Worm (Caenorhabditis elegans): ENCODE measurements around the gene ifas-2.

The ifas-2 gene

DNA sequence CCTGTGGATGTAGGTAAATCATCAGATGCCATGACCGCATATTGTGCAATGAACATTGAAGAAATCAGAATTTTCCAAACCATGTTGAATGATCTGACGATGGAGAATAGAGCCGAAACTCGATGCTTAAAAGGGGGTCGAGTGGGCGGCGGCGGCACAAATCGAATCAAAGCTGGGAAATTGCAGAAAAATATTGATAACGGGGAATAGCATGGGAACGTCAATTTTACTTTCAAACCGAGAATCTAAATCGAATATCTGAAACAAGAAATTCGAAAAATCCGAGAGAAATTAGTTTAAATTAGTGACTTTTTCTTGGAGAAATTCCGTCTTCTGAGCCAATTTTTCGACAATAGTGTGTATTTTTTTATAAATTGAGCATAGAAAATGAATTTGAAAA is 27.4 kb upstream of the ifas-2 start, which contains the start of gene F09C6.10:
Gene F09C6.10, minus strand, starts transcription at position 101 of the 400 bp plus-strand sequence.
- TF ChIP-seq sem-2 (GFP tag; optimal IDR thresholded peaks at IDR 0.05) (no peak), nhr-237 (tag; optimal IDR thresholded peaks at IDR 0.05) (no peak), blmp-1 (tag; optimal IDR thresholded peaks at IDR 0.05) (no peak), nhr-76 (tag; optimal IDR thresholded peaks at IDR 0.05) (no peak), unc-39 (tag; optimal IDR thresholded peaks at IDR 0.05) (no peak), mab-5 (tag; optimal IDR thresholded peaks at IDR 0.05) (no peak), hlh-1 (tag; optimal IDR thresholded peaks at IDR 0.05) (no peak), ham-2 (GFP tag; optimal IDR thresholded peaks at IDR 0.05) (no peak)

DNA sequence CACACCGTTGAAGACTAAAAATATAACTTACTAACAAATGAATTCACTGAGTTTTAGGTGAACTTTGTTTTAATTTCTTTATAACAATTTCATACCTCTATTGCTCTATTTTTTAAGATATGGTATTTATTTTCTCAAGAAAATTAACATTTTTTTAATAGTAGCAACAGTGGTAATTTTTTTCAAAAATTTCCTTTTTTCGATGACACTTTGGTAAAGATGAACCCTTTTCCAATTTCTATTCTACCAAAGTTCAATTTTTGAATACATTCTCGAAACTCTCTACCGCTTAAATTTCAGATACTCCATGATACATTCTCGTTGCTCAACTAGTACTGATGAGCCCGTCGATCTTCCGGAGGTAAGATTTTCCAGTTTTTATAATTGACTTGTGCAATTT is 23.2 kb upstream of the ifas-2 start, which contains the start of gene nhr-116:
Gene nhr-116, plus strand, starts transcription at position 301 of the 400 bp plus-strand sequence.
- TF ChIP-seq drap-1 (GFP tag; optimal IDR thresholded peaks at IDR 0.05): no peak
- no peak for TF ChIP-seq tbx-8 (GFP tag; optimal IDR thresholded peaks at IDR 0.05)

DNA sequence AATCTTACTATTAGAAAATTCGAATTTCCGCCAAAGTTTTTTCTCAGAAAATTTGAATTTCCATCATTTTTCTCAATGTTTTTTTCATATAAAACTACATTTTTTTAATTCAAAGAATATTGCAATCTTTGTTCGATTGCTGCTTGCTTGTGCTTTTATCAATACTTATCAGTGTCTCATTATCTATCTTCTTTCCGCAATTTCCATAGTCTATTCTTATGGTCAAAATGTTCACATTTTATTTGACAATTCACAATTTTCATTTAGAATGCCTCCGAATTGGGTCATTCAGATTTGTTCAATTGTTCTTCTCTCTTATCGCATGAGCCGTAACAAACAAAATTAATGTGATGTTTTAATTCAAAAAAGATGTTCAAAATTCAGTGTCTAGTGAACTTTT is 22.6 kb upstream of the ifas-2 start:
- no peak for TF ChIP-seq sem-2 (GFP tag; optimal IDR thresholded peaks at IDR 0.05)
- TF ChIP-seq mls-2 (tag; optimal IDR thresholded peaks at IDR 0.05): no peak
- no peak for TF ChIP-seq nhr-2 (tag; optimal IDR thresholded peaks at IDR 0.05)
- TF ChIP-seq flh-1 (GFP tag; optimal IDR thresholded peaks at IDR 0.05): no peak
- no peak for TF ChIP-seq zip-8 (tag; optimal IDR thresholded peaks at IDR 0.05)
- no peak for TF ChIP-seq ces-1 (GFP tag; optimal IDR thresholded peaks at IDR 0.05)
- TF ChIP-seq snpc-4 (tag; optimal IDR thresholded peaks at IDR 0.05): no peak
- no peak for TF ChIP-seq unc-62 (GFP tag; optimal IDR thresholded peaks at IDR 0.05)
- TF ChIP-seq bed-3 (GFP tag; optimal IDR thresholded peaks at IDR 0.05): no peak
- TF ChIP-seq mab-5 (tag; optimal IDR thresholded peaks at IDR 0.05): no peak
- TF ChIP-seq elt-1 (tag; optimal IDR thresholded peaks at IDR 0.05; ENCODE audit: borderline replicate concordance, insufficient read depth): no peak
- TF ChIP-seq ztf-11 (tag; optimal IDR thresholded peaks at IDR 0.05): no peak
- TF ChIP-seq unc-120 (tag; optimal IDR thresholded peaks at IDR 0.05; ENCODE audit: poor library complexity, severe bottlenecking): no peak
- no peak for TF ChIP-seq ceh-83 (GFP tag; optimal IDR thresholded peaks at IDR 0.05)
- no peak for TF ChIP-seq unc-39 (tag; optimal IDR thresholded peaks at IDR 0.05)
- TF ChIP-seq ceh-43 (GFP tag; optimal IDR thresholded peaks at IDR 0.05): no peak
- TF ChIP-seq mep-1 (tag; optimal IDR thresholded peaks at IDR 0.05): no peak
- no peak for TF ChIP-seq nhr-12 (tag; optimal IDR thresholded peaks at IDR 0.05)

DNA sequence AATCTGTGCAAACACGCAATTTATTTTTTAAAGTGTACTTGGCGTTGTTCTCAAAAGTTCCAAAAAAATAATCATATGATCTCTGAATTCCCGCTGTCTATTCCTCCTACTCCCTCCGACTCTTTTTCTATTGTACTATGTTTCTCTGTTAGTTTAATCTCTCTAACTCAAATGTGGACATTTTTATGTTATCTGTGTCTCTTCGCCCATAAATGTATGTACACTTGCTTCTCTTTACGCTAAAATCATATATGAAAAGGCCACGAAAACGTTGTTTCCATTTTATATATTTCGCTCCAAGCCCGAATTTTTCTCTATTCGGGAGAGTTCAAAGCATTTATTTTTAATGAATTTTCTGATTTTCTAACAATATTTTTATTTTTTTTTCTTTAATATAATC is 22.2 kb upstream of the ifas-2 start:
- no peak for TF ChIP-seq ceh-83 (GFP tag; optimal IDR thresholded peaks at IDR 0.05)
- TF ChIP-seq sem-2 (GFP tag; optimal IDR thresholded peaks at IDR 0.05): no peak
- no peak for TF ChIP-seq tbx-8 (GFP tag; optimal IDR thresholded peaks at IDR 0.05)
- TF ChIP-seq sptf-1 (tag; optimal IDR thresholded peaks at IDR 0.05): no peak
- TF ChIP-seq pha-4 (tag; optimal IDR thresholded peaks at IDR 0.05): no peak
- no peak for TF ChIP-seq nhr-12 (tag; optimal IDR thresholded peaks at IDR 0.05)
- TF ChIP-seq unc-62 (GFP tag; optimal IDR thresholded peaks at IDR 0.05): no peak
- TF ChIP-seq bed-3 (GFP tag; optimal IDR thresholded peaks at IDR 0.05): no peak
- no peak for TF ChIP-seq blmp-1 (tag; optimal IDR thresholded peaks at IDR 0.05)
- TF ChIP-seq mab-5 (tag; optimal IDR thresholded peaks at IDR 0.05): no peak
- TF ChIP-seq nhr-237 (tag; optimal IDR thresholded peaks at IDR 0.05): no peak
- no peak for TF ChIP-seq lin-32 (GFP tag; optimal IDR thresholded peaks at IDR 0.05)

DNA sequence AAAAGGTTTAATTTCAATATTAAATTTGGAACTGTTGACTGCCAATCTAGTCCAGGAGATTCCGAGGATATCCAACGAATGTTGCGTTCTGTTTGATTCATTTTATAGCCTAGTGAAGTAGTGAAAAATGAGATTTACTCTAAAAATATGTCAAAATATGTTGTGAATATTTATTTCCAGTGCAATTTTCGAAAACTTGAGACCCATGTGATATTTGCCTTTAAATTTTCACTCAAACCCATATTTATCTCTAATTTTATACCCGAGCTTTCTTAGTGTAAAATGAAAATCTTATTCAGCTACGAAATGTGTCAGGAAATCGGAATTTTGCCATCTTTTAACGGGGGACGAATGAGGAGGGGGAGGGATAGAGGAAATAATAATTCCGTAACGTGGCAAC is 21.2 kb upstream of the ifas-2 start, which contains the start of gene F09C6.16:
Gene F09C6.16, minus strand, starts transcription at position 101 of the 400 bp plus-strand sequence.
- no peak for TF ChIP-seq nhr-28 (tag; optimal IDR thresholded peaks at IDR 0.05)
- TF ChIP-seq unc-62 (GFP tag; optimal IDR thresholded peaks at IDR 0.05): no peak
- no peak for TF ChIP-seq bed-3 (GFP tag; optimal IDR thresholded peaks at IDR 0.05)

DNA sequence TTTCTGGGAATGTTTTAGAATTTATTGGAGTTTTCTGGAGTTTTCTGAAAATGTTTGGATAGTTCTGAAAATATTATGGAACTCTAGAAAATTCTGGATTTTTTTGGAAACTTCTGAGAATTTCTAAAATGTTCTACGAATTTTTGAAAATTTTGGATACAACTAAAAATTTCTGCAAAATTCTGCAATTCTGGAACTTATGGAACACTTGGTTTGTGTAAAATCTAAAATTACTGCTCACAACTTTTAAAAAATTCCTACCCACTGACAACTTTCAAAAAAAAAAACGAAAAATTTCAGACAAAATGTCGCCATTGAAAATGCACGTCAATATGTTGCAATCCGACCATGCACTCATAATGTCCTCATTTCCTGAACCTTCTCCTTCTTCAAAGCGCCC is 15.9 kb upstream of the ifas-2 start, which contains the start of gene nhr-262:
Gene nhr-262, plus strand, starts transcription at position 301 of the 400 bp plus-strand sequence.
- TF ChIP-seq flh-1 (GFP tag; optimal IDR thresholded peaks at IDR 0.05) (no peak), hlh-1 (tag; optimal IDR thresholded peaks at IDR 0.05) (no peak), tbx-8 (GFP tag; optimal IDR thresholded peaks at IDR 0.05) (no peak), sem-2 (GFP tag; optimal IDR thresholded peaks at IDR 0.05) (no peak), lsy-2 (tag; optimal IDR thresholded peaks at IDR 0.05) (no peak), mab-5 (tag; optimal IDR thresholded peaks at IDR 0.05) (no peak), snpc-4 (tag; optimal IDR thresholded peaks at IDR 0.05) (no peak), mls-2 (tag; optimal IDR thresholded peaks at IDR 0.05) (no peak), unc-120 (tag; optimal IDR thresholded peaks at IDR 0.05; ENCODE audit: poor library complexity, severe bottlenecking) (no peak), M03D4.4 (tag; optimal IDR thresholded peaks at IDR 0.05) (no peak), elt-1 (tag; optimal IDR thresholded peaks at IDR 0.05; ENCODE audit: borderline replicate concordance, insufficient read depth) (no peak), nhr-2 (tag; optimal IDR thresholded peaks at IDR 0.05) (no peak), ceh-83 (GFP tag; optimal IDR thresholded peaks at IDR 0.05) (no peak), bed-3 (GFP tag; optimal IDR thresholded peaks at IDR 0.05) (no peak), blmp-1 (tag; optimal IDR thresholded peaks at IDR 0.05) (no peak), ceh-43 (GFP tag; optimal IDR thresholded peaks at IDR 0.05) (no peak), ces-1 (GFP tag; optimal IDR thresholded peaks at IDR 0.05) (no peak), sptf-1 (tag; optimal IDR thresholded peaks at IDR 0.05) (no peak), drap-1 (GFP tag; optimal IDR thresholded peaks at IDR 0.05) (no peak)

Measured in whole organism, mixed stage, embryonic.